Worm (Caenorhabditis elegans) whole organism, L3 larva: Measurements from ENCODE around the gene Y7A5A.2.

Source experiments
- R02D3.7 ChIP-seq: fragments of 150-350 bp; optimal IDR thresholded peaks from 2 replicates; lab custom pipeline; 2014; ENCODE audit warnings: missing biosample characterization, missing genetic modification characterization
- ZK546.5 ChIP-seq: sonication (generic microtip); optimal IDR thresholded peaks from 2 replicates; lab custom pipeline; 2017; ENCODE audit warnings: missing biosample characterization, missing genetic modification characterization
- aly-2 ChIP-seq: fragments of 150-350 bp; optimal IDR thresholded peaks from 2 replicates; lab custom pipeline; 2014; ENCODE audit warnings: missing biosample characterization, missing genetic modification characterization
- ceh-16 ChIP-seq: sonication (generic microtip); optimal IDR thresholded peaks from 2 replicates; lab custom pipeline; 2017; ENCODE audit warnings: missing biosample characterization, missing genetic modification characterization
- ceh-82 ChIP-seq: fragments of 150-350 bp; optimal IDR thresholded peaks from 2 replicates; lab custom pipeline; 2014; ENCODE audit warnings: missing biosample characterization, missing genetic modification characterization
- ceh-9 ChIP-seq: sonication (generic microtip); optimal IDR thresholded peaks from 2 replicates; lab custom pipeline; 2018; ENCODE audit warnings: missing biosample characterization, missing genetic modification characterization
- daf-12 ChIP-seq: fragments of 150-350 bp; optimal IDR thresholded peaks from 2 replicates; lab custom pipeline; 2014; ENCODE audit warnings: missing biosample characterization, missing genetic modification reagents, missing genetic modification characterization
- elt-1 ChIP-seq: fragments of 150-350 bp; optimal IDR thresholded peaks from 2 replicates; lab custom pipeline; 2014; ENCODE audit warnings: missing biosample characterization, missing genetic modification characterization
- elt-2 ChIP-seq: sonication (generic microtip); optimal IDR thresholded peaks from 2 replicates; lab custom pipeline; 2016; ENCODE audit warnings: missing genetic modification reagents, mild to moderate bottlenecking, missing genetic modification characterization, missing compliant biosample characterization
- elt-3 ChIP-seq, 3 experiments: fragments of 150-350 bp in 1 of 3; sonication (generic microtip) in 2 of 3; optimal IDR thresholded peaks; 2 replicates in 2 of 3; 4 replicates in 1 of 3; lab custom pipeline; 2014 to 2017; ENCODE audit warnings: missing biosample characterization in 3 of 3, missing genetic modification characterization in 3 of 3
- eor-1 ChIP-seq, 2 experiments: fragments of 150-350 bp; optimal IDR thresholded peaks; 2 replicates each; lab custom pipeline; 2014 to 2018; ENCODE audit warnings: missing biosample characterization in 2 of 2, missing genetic modification characterization in 2 of 2
- fkh-10 ChIP-seq: sonication (generic microtip); optimal IDR thresholded peaks from 2 replicates; lab custom pipeline; 2017; ENCODE audit warnings: missing biosample characterization, missing genetic modification reagents, missing genetic modification characterization
- fkh-2 ChIP-seq: fragments of 150-350 bp; optimal IDR thresholded peaks from 2 replicates; lab custom pipeline; 2014; ENCODE audit warnings: missing biosample characterization, missing genetic modification reagents, missing genetic modification characterization
- hmg-11 ChIP-seq: sonication (generic microtip); optimal IDR thresholded peaks from 2 replicates; lab custom pipeline; 2016; ENCODE audit warnings: missing genetic modification characterization, missing compliant biosample characterization
- jun-1 ChIP-seq: fragments of 150-350 bp; optimal IDR thresholded peaks from 2 replicates; lab custom pipeline; 2014; ENCODE audit warnings: missing biosample characterization, missing genetic modification reagents, missing genetic modification characterization
- lin-15B ChIP-seq: fragments of 150-350 bp; optimal IDR thresholded peaks from 2 replicates; lab custom pipeline; 2014; ENCODE audit warnings: missing biosample characterization, missing genetic modification characterization
- lsy-12 ChIP-seq: sonication (generic microtip); optimal IDR thresholded peaks from 2 replicates; lab custom pipeline; 2016; ENCODE audit warnings: mild to moderate bottlenecking, missing genetic modification characterization, missing compliant biosample characterization
- mdl-1 ChIP-seq: fragments of 150-350 bp; optimal IDR thresholded peaks from 2 replicates; lab custom pipeline; 2014; ENCODE audit warnings: missing biosample characterization, missing genetic modification characterization
- nfya-1 ChIP-seq: sonication (generic microtip); optimal IDR thresholded peaks from 2 replicates; lab custom pipeline; 2017; ENCODE audit warnings: missing genetic modification characterization, mild to moderate bottlenecking, missing compliant biosample characterization, antibody characterized with exemption, moderate library complexity; ENCODE audit not compliant: insufficient read depth
- nhr-11 ChIP-seq: fragments of 150-350 bp; optimal IDR thresholded peaks from 2 replicates; lab custom pipeline; 2014; ENCODE audit warnings: missing biosample characterization, missing genetic modification characterization
- nhr-12 ChIP-seq: fragments of 150-350 bp; optimal IDR thresholded peaks from 2 replicates; lab custom pipeline; 2014; ENCODE audit warnings: missing biosample characterization, missing genetic modification characterization
- nhr-23 ChIP-seq: fragments of 150-350 bp; optimal IDR thresholded peaks from 2 replicates; lab custom pipeline; 2014; ENCODE audit warnings: missing biosample characterization, missing genetic modification reagents, missing genetic modification characterization
- nhr-237 ChIP-seq: fragments of 150-350 bp; optimal IDR thresholded peaks from 2 replicates; lab custom pipeline; 2014; ENCODE audit warnings: missing biosample characterization, missing genetic modification characterization
- nhr-25 ChIP-seq: sonication (generic microtip); optimal IDR thresholded peaks from 2 replicates; lab custom pipeline; 2017; ENCODE audit warnings: missing biosample characterization, missing genetic modification characterization
- nhr-28 ChIP-seq: fragments of 150-350 bp; optimal IDR thresholded peaks from 2 replicates; lab custom pipeline; 2014; ENCODE audit warnings: missing biosample characterization, missing genetic modification characterization
- nhr-43 ChIP-seq: sonication (generic microtip); optimal IDR thresholded peaks from 2 replicates; lab custom pipeline; 2016; ENCODE audit warnings: mild to moderate bottlenecking, missing genetic modification characterization, missing compliant biosample characterization; ENCODE audit not compliant: poor library complexity, severe bottlenecking
- nhr-67 ChIP-seq: fragments of 150-350 bp; optimal IDR thresholded peaks from 2 replicates; lab custom pipeline; 2014; ENCODE audit warnings: missing biosample characterization, missing genetic modification characterization
- pha-4 ChIP-seq: fragments of 150-350 bp; optimal IDR thresholded peaks from 2 replicates; lab custom pipeline; 2014; ENCODE audit warnings: missing biosample characterization, missing genetic modification reagents, missing genetic modification characterization
- pqm-1 ChIP-seq: fragments of 150-350 bp; optimal IDR thresholded peaks from 2 replicates; lab custom pipeline; 2017; ENCODE audit warnings: missing biosample characterization, missing genetic modification characterization, inconsistent platforms
- sea-2 ChIP-seq: fragments of 150-350 bp; sonication (generic microtip); optimal IDR thresholded peaks from 4 replicates; lab custom pipeline; 2014; ENCODE audit warnings: missing biosample characterization, missing genetic modification reagents, missing genetic modification characterization
- skn-1 ChIP-seq: fragments of 150-350 bp; optimal IDR thresholded peaks from 2 replicates; lab custom pipeline; 2014; ENCODE audit warnings: missing biosample characterization, missing genetic modification characterization
- snpc-4 ChIP-seq: fragments of 150-350 bp; optimal IDR thresholded peaks from 2 replicates; lab custom pipeline; 2014; ENCODE audit warnings: missing biosample characterization, missing genetic modification characterization
- unc-62 ChIP-seq: fragments of 150-350 bp; sonication (generic microtip); optimal IDR thresholded peaks from 4 replicates; lab custom pipeline; 2014; ENCODE audit warnings: missing biosample characterization, missing genetic modification reagents, missing genetic modification characterization
- zag-1 ChIP-seq: fragments of 150-350 bp; optimal IDR thresholded peaks from 2 replicates; lab custom pipeline; 2014; ENCODE audit warnings: missing biosample characterization, missing genetic modification characterization
- ztf-11 ChIP-seq: fragments of 150-350 bp; optimal IDR thresholded peaks from 2 replicates; lab custom pipeline; 2014; ENCODE audit warnings: missing biosample characterization, missing genetic modification characterization
- ztf-4 ChIP-seq: fragments of 150-350 bp; optimal IDR thresholded peaks from 2 replicates; lab custom pipeline; 2014; ENCODE audit warnings: missing biosample characterization, missing genetic modification characterization

Gene Y7A5A.2

DNA sequence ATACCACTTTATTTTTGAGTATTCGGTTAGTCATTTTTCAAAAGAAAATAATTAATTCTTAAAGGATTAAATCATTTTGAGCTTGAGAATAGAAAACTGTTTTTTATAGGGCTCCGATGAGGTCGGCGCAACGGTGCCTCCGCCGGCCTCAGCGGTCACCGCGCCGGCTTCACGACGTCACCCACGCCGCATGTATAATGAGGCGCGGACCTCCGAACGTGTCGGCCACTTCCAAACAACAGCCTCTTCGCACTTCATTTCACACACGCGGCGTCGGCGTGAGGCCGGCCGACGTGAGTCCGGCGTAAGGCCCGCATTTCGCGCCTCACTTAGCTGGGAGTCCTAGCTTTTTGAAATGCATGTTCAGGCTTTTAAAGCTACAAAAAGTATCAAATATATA lies 5.7 kb downstream of the Y7A5A.2 start:
- TF ChIP-seq hmg-11 (tag; lab: Kevin White, UChicago) (no peak), nhr-11 (no peak), nhr-67 (no peak)

DNA sequence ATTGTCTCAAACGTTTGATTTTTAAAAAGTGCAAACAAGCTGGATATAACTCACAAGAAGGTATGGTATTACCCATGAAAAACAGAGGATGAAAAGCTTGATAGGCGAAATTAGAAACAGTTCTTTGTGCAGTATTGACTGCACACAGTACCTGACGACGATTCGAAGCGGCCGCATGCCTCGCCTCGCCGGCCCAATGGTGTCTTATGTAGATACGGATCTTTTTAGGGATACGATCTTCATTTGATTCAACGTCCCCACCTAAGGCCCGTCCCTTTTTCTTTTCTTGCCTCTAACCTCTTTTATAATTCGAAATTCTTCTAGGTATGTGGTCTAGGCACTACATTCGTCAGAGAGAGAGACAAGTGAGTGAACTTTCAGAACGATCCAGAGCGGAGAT lies 6.4 kb downstream of the Y7A5A.2 start, which contains the start of gene bus-17:
bus-17 (minus strand) TSS at position 208 of the 400 bp plus-strand sequence.
- TF ChIP-seq aly-2, result no peak
- TF ChIP-seq ZK546.5 (tag; lab: Kevin White, UChicago), result no peak
- no peak for TF ChIP-seq nhr-67
- no peak for TF ChIP-seq nhr-25 (tag; lab: Kevin White, UChicago)
- TF ChIP-seq nhr-237 (tag; lab: Kevin White, UChicago), result no peak
- TF ChIP-seq ceh-16 (tag; lab: Kevin White, UChicago), result no peak
- TF ChIP-seq nfya-1 (tag; lab: Kevin White, UChicago), result no peak
- TF ChIP-seq ztf-11 (tag; lab: Kevin White, UChicago), result no peak
- TF ChIP-seq mdl-1, result no peak

DNA sequence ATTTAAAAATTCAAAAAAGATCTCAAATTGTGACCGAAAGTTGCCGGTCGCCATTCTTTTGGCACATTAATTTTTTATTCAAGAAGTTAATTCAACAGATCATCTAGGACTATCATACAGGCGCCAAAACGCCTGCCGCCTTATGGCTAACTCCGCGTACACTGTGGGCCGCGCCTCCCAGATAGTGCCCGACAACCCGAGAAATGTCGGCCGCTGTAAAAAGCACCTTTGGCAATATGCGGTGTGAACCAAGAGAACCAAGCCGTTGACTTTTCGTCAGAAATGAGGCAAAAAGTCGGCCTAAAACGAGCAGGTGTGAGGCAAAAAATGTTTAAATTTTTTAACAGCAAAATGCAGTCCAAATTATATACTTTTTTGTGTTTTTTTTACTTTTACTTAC lies 13.3 kb downstream of the Y7A5A.2 start:
- TF ChIP-seq pha-4 (tag; lab: Kevin White, UChicago) (no peak), fkh-2 (tag; lab: Kevin White, UChicago) (no peak), fkh-10 (no peak), eor-1 (tag; optimal IDR thresholded peaks at IDR 0.05; lab: Kevin White, UChicago) (no peak), hmg-11 (tag; lab: Kevin White, UChicago) (no peak), nhr-43 (tag; lab: Kevin White, UChicago) (no peak), nhr-67 (no peak), aly-2 (no peak), ceh-9 (tag; lab: Kevin White, UChicago) (no peak), pqm-1 (tag; lab: Kevin White, UChicago) (no peak), ztf-4 (no peak), unc-62 (no peak), elt-2 (no peak), nhr-23 (tag; lab: Kevin White, UChicago) (no peak), jun-1 (tag; lab: Kevin White, UChicago) (no peak), nhr-25 (tag; lab: Kevin White, UChicago) (no peak), zag-1 (tag; lab: Kevin White, UChicago) (no peak), elt-1 (no peak), skn-1 (tag; lab: Kevin White, UChicago) (no peak)

DNA sequence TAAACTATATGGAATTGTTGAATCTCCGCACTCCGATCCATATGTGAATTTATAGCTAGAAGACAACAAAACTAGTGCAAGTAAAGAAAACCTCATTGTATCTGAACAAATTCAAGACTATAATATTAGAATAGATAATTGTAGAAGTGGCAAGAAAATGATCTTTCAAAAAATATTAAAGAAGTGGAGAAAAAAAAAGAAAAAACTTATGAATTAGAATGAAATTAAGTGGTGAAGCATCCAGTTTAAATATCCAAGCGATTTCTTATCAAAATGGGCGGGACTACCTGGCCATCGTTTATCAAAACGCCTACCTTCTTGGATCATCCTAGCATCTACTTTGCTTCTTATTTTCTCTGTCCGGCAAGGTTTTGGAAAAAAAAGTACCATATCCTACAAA lies 15.4 kb downstream of the Y7A5A.2 start, which contains the start of gene wrt-4:
wrt-4 (minus strand) TSS at position 101 of the 400 bp plus-strand sequence.
- no peak for TF ChIP-seq nhr-23 (tag; lab: Kevin White, UChicago)
- TF ChIP-seq nhr-12 (tag; lab: Kevin White, UChicago), result no peak
- TF ChIP-seq elt-2, result no peak
- no peak for TF ChIP-seq nhr-28

DNA sequence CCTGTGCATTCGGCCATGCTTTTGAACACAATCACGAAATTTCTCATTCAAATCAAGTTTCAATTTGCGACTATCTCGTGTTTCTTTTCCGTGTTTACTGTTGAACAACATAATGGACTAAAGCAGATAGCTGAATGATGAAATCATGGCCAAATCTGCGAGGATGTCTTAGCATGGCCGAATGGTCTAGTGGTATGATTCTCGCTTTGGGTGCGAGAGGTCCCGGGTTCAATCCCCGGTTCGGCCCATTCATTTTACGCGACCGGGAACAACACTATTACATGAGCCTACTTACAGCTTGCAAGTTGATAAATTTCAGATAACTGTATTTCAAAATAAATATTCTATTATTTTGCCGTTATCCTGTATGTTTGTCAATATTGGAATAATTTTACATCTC lies 21.3 kb downstream of the Y7A5A.2 start:
- TF ChIP-seq daf-12 (tag; lab: Kevin White, UChicago) (no peak), nhr-43 (tag; lab: Kevin White, UChicago) (peak; percentile 19)

DNA sequence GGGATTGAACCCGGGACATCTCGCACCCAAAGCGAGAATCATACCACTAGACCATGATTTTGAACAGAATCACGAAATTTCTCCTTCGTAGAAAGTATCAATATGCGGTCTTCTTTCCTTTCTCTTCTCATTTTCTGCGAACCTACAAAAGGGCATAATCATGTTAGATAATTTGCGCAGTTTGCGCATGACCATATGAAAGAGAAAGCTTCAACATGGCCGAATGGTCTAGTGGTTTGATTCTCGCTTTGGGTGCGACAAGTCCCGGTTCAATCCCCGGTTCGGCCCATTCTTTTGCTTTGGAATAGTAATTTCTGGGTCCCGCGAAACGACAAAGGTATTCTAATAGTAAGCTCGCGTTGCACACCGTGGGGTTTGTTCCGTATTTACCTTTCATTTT lies 24.7 kb downstream of the Y7A5A.2 start:
- TF ChIP-seq lin-15B (tag; lab: Kevin White, UChicago), result peak; percentile 16
- no peak for TF ChIP-seq R02D3.7 (tag; lab: Kevin White, UChicago)
- TF ChIP-seq nhr-43 (tag; lab: Kevin White, UChicago), result peak; percentile 51
- TF ChIP-seq nhr-25 (tag; lab: Kevin White, UChicago), result peak; percentile 39

DNA sequence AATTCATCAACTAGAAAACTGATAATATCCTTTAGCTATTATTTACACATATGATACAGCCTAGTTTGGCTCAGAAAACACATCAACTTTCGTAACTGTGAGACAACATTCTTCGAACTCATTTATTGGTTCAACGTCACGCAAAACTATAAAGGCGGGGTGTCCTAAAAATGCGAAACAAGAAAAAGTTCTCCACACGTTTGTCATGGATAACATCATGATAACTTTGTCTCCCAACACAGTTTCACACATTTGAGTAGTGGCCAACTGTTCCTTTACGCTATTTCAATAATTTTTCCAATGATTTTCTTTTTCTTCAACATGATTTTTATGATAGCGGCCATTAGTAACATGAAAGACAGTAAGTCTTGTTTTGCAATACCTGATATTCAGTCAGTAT lies 25.8 kb downstream of the Y7A5A.2 start, which contains the start of gene srxa-9:
srxa-9 (plus strand) TSS at position 301 of the 400 bp plus-strand sequence.
- TF ChIP-seq ceh-16 (tag; lab: Kevin White, UChicago) (no peak), pha-4 (tag; lab: Kevin White, UChicago) (no peak), nhr-12 (tag; lab: Kevin White, UChicago) (no peak), elt-2 (no peak), snpc-4 (tag; lab: Kevin White, UChicago) (no peak), nhr-23 (tag; lab: Kevin White, UChicago) (no peak), nhr-25 (tag; lab: Kevin White, UChicago) (no peak), elt-3 (tag; optimal IDR thresholded peaks at IDR 0.05; lab: Kevin White, UChicago) (no peak), lsy-12 (tag; lab: Kevin White, UChicago) (no peak), ceh-82 (tag; lab: Kevin White, UChicago) (no peak), elt-1 (no peak), ceh-9 (tag; lab: Kevin White, UChicago) (no peak), aly-2 (no peak), sea-2 (no peak), ztf-4 (no peak)
